Fruit fly (Drosophila melanogaster) whole organism, embryonic: Measurements from ENCODE around the gene fz.

ENCODE experiments used
- Aef1 ChIP-seq: fragments of 200-800 bp; sonication (Bioruptor generic); IDR thresholded peaks from 3 replicates; pipeline ENCODE4 v1.3.6; 2022; ENCODE audit warnings: missing biosample characterization, missing genetic modification characterization
- Antp ChIP-seq: fragments of 200-800 bp; sonication (Bioruptor generic); optimal IDR thresholded peaks from 3 replicates; lab custom pipeline; 2016; ENCODE audit warnings: missing biosample characterization, missing genetic modification characterization
- Blimp-1 ChIP-seq: fragments of 200-800 bp; sonication (Bioruptor generic); optimal IDR thresholded peaks from 3 replicates; lab custom pipeline; 2018; ENCODE audit warnings: missing biosample characterization, missing genetic modification characterization, mild to moderate bottlenecking, moderate library complexity, missing genetic modification reagents
- CG10543 ChIP-seq: fragments of 200-800 bp; sonication (Bioruptor generic); optimal IDR thresholded peaks from 3 replicates; lab custom pipeline; 2017; ENCODE audit warnings: missing biosample characterization, mild to moderate bottlenecking, missing genetic modification characterization, moderate library complexity
- CG10565 ChIP-seq: fragments of 200-800 bp; sonication (Bioruptor generic); optimal IDR thresholded peaks from 3 replicates; lab custom pipeline; 2016; ENCODE audit warnings: missing biosample characterization, mild to moderate bottlenecking, missing genetic modification characterization
- CG11560 ChIP-seq: fragments of 200-800 bp; sonication (Bioruptor generic); IDR thresholded peaks from 3 replicates; pipeline ENCODE4 v1.3.6; 2022; ENCODE audit warnings: missing biosample characterization, missing genetic modification characterization
- CG12071 ChIP-seq: fragments of 200-800 bp; sonication (Bioruptor generic); optimal IDR thresholded peaks from 3 replicates; lab custom pipeline; 2018; ENCODE audit warnings: missing biosample characterization, mild to moderate bottlenecking, missing genetic modification characterization
- CG13296 ChIP-seq: fragments of 200-800 bp; sonication (Bioruptor generic); optimal IDR thresholded peaks from 3 replicates; lab custom pipeline; 2018; ENCODE audit warnings: missing biosample characterization, mild to moderate bottlenecking, missing genetic modification characterization
- CG15011 ChIP-seq: fragments of 200-800 bp; sonication (Bioruptor generic); optimal IDR thresholded peaks from 3 replicates; lab custom pipeline; 2018; ENCODE audit warnings: missing biosample characterization, mild to moderate bottlenecking, missing genetic modification characterization
- CG15601 ChIP-seq: fragments of 200-800 bp; sonication (Bioruptor generic); optimal IDR thresholded peaks from 3 replicates; lab custom pipeline; 2019; ENCODE audit warnings: missing biosample characterization, mild to moderate bottlenecking, missing genetic modification characterization, moderate library complexity
- CG17361 ChIP-seq: fragments of 200-800 bp; sonication (Bioruptor generic); IDR thresholded peaks from 3 replicates; pipeline ENCODE4 v1.3.6; 2022; ENCODE audit warnings: missing biosample characterization, missing genetic modification characterization
- CG18599 ChIP-seq: fragments of 200-800 bp; sonication (Bioruptor generic); optimal IDR thresholded peaks from 3 replicates; lab custom pipeline; 2017; ENCODE audit warnings: missing biosample characterization, missing genetic modification characterization, mild to moderate bottlenecking, moderate library complexity, missing genetic modification reagents
- CG3281 ChIP-seq: fragments of 200-800 bp; sonication (Bioruptor generic); optimal IDR thresholded peaks from 3 replicates; lab custom pipeline; 2017; ENCODE audit warnings: missing biosample characterization, mild to moderate bottlenecking, missing genetic modification characterization
- CG34224 ChIP-seq: fragments of 200-800 bp; sonication (Bioruptor generic); IDR thresholded peaks from 3 replicates; pipeline ENCODE4 v1.3.6; 2022; ENCODE audit warnings: missing biosample characterization, missing genetic modification characterization; ENCODE audit not compliant: partially characterized antibody
- CG5180 ChIP-seq: fragments of 200-800 bp; sonication (Bioruptor generic); optimal IDR thresholded peaks from 3 replicates; lab custom pipeline; 2017; ENCODE audit warnings: missing biosample characterization, missing genetic modification characterization, mild to moderate bottlenecking, moderate library complexity, missing genetic modification reagents
- CG6654 ChIP-seq: fragments of 200-800 bp; sonication (Bioruptor generic); optimal IDR thresholded peaks from 2 replicates; lab custom pipeline; 2017; ENCODE audit warnings: missing biosample characterization, mild to moderate bottlenecking, missing genetic modification characterization
- CG7839 ChIP-seq: fragments of 200-800 bp; sonication (Bioruptor generic); optimal IDR thresholded peaks from 3 replicates; lab custom pipeline; 2018; ENCODE audit warnings: missing biosample characterization, mild to moderate bottlenecking, missing genetic modification characterization, moderate library complexity
- CG7963 ChIP-seq: fragments of 200-800 bp; sonication (Bioruptor generic); IDR thresholded peaks from 3 replicates; pipeline ENCODE4 v1.3.6; 2022; ENCODE audit warnings: missing biosample characterization, missing genetic modification characterization; ENCODE audit not compliant: partially characterized antibody
- CG8478 ChIP-seq: fragments of >200 bp; optimal IDR thresholded peaks from 2 replicates; lab custom pipeline; 2018
- CG9817 ChIP-seq: fragments of 200-800 bp; sonication (Bioruptor generic); optimal IDR thresholded peaks from 2 replicates; lab custom pipeline; 2018; ENCODE audit warnings: missing biosample characterization, mild to moderate bottlenecking, missing genetic modification characterization, moderate library complexity
- D19B ChIP-seq: fragments of 200-800 bp; sonication (Bioruptor generic); optimal IDR thresholded peaks from 2 replicates; lab custom pipeline; 2017; ENCODE audit warnings: missing biosample characterization, mild to moderate bottlenecking, missing genetic modification characterization
- E2f1 ChIP-seq: fragments of 200-800 bp; sonication (Bioruptor generic); IDR thresholded peaks from 2 replicates; pipeline ENCODE4 v1.3.6; 2022; ENCODE audit warnings: missing biosample characterization, missing genetic modification characterization
- Hand ChIP-seq: fragments of 200-800 bp; sonication (Bioruptor generic); optimal IDR thresholded peaks from 2 replicates; lab custom pipeline; 2017; ENCODE audit warnings: mild to moderate bottlenecking, missing biosample characterization, missing genetic modification reagents, missing genetic modification characterization
- Hr3 ChIP-seq: fragments of 200-800 bp; sonication (Bioruptor generic); optimal IDR thresholded peaks from 3 replicates; lab custom pipeline; 2016; ENCODE audit warnings: missing biosample characterization, missing genetic modification characterization
- Hsf ChIP-seq: fragments of 200-800 bp; sonication (Bioruptor generic); optimal IDR thresholded peaks from 3 replicates; lab custom pipeline; 2016; ENCODE audit warnings: missing biosample characterization, missing genetic modification characterization
- MESR4 ChIP-seq: fragments of 200-800 bp; sonication (Bioruptor generic); optimal IDR thresholded peaks from 2 replicates; lab custom pipeline; 2018; ENCODE audit warnings: missing biosample characterization, mild to moderate bottlenecking, missing genetic modification characterization, moderate library complexity
- NC2β ChIP-seq: fragments of 200-800 bp; sonication (Bioruptor generic); optimal IDR thresholded peaks from 2 replicates; lab custom pipeline; 2016; ENCODE audit warnings: missing biosample characterization, missing genetic modification characterization
- Sry-β ChIP-seq: fragments of 200-800 bp; sonication (Bioruptor generic); optimal IDR thresholded peaks from 2 replicates; lab custom pipeline; 2018; ENCODE audit warnings: missing biosample characterization, mild to moderate bottlenecking, missing genetic modification characterization, moderate library complexity
- YL-1 ChIP-seq: fragments of 200-800 bp; sonication (Bioruptor generic); optimal IDR thresholded peaks from 3 replicates; lab custom pipeline; 2017; ENCODE audit warnings: missing biosample characterization, mild to moderate bottlenecking, missing genetic modification characterization
- ab ChIP-seq: fragments of 200-800 bp; sonication (Bioruptor generic); optimal IDR thresholded peaks from 2 replicates; lab custom pipeline; 2016; ENCODE audit warnings: missing biosample characterization, missing genetic modification characterization
- ara ChIP-seq: fragments of 200-800 bp; sonication (Bioruptor generic); IDR thresholded peaks from 2 replicates; pipeline ENCODE4 v1.3.6; 2022; ENCODE audit warnings: missing biosample characterization, missing genetic modification characterization
- ash1 ChIP-seq: fragments of 200-800 bp; sonication (Bioruptor generic); optimal IDR thresholded peaks from 2 replicates; lab custom pipeline; 2018; ENCODE audit warnings: missing biosample characterization, mild to moderate bottlenecking, missing genetic modification characterization
- bab2 ChIP-seq: fragments of 200-800 bp; sonication (Bioruptor generic); optimal IDR thresholded peaks from 2 replicates; lab custom pipeline; 2016; ENCODE audit warnings: missing biosample characterization, missing genetic modification characterization
- br ChIP-seq: fragments of >200 bp; optimal IDR thresholded peaks from 2 replicates; lab custom pipeline; 2017
- chm ChIP-seq: fragments of 200-800 bp; sonication (Bioruptor generic); IDR thresholded peaks from 2 replicates; pipeline ENCODE4 v1.3.6; 2022; ENCODE audit warnings: missing biosample characterization, missing genetic modification characterization
- exex ChIP-seq: fragments of 200-800 bp; sonication (Bioruptor generic); optimal IDR thresholded peaks from 4 replicates; lab custom pipeline; 2018; ENCODE audit warnings: missing biosample characterization, mild to moderate bottlenecking, missing genetic modification characterization, moderate library complexity
- eyg ChIP-seq: fragments of 200-800 bp; sonication (Bioruptor generic); optimal IDR thresholded peaks from 3 replicates; lab custom pipeline; 2016; ENCODE audit warnings: missing biosample characterization, missing genetic modification characterization
- h ChIP-seq: fragments of >200 bp; optimal IDR thresholded peaks from 2 replicates; lab custom pipeline; 2017
- luna ChIP-seq: fragments of 200-800 bp; sonication (Bioruptor generic); optimal IDR thresholded peaks from 2 replicates; lab custom pipeline; 2016; ENCODE audit warnings: missing biosample characterization, missing genetic modification characterization
- nau ChIP-seq: fragments of 200-800 bp; sonication (Bioruptor generic); optimal IDR thresholded peaks from 3 replicates; lab custom pipeline; 2017; ENCODE audit warnings: missing biosample characterization, mild to moderate bottlenecking, missing genetic modification characterization, missing genetic modification reagents
- nerfin-1 ChIP-seq: fragments of 200-800 bp; sonication (Bioruptor generic); optimal IDR thresholded peaks from 3 replicates; lab custom pipeline; 2019; ENCODE audit warnings: missing biosample characterization, mild to moderate bottlenecking, missing genetic modification characterization, moderate library complexity
- prd ChIP-seq, 3 experiments: fragments of >200 bp in 2 of 3; fragments of 200-800 bp in 1 of 3; sonication (Bioruptor generic) in 1 of 3; optimal IDR thresholded peaks in 2 of 3; IDR thresholded peaks in 1 of 3; 2 replicates in 2 of 3; 3 replicates in 1 of 3; pipeline versions ENCODE4 v1.3.6 to Lab custom; 2017 to 2022; ENCODE audit warnings: missing biosample characterization in 1 of 3, missing genetic modification characterization in 1 of 3
- pros ChIP-seq: fragments of 200-800 bp; sonication (Bioruptor generic); optimal IDR thresholded peaks from 3 replicates; lab custom pipeline; 2019; ENCODE audit warnings: missing biosample characterization, mild to moderate bottlenecking, missing genetic modification characterization, moderate library complexity
- sens ChIP-seq: fragments of 200-800 bp; sonication (Bioruptor generic); peaks from one replicate; lab custom pipeline; 2016; ENCODE audit warnings: missing biosample characterization, missing genetic modification characterization
- slou ChIP-seq: fragments of 200-800 bp; sonication (Bioruptor generic); optimal IDR thresholded peaks from 3 replicates; lab custom pipeline; 2016; ENCODE audit warnings: missing biosample characterization, missing genetic modification characterization
- ttk ChIP-seq: fragments of 200-800 bp; sonication (Bioruptor generic); IDR thresholded peaks from 2 replicates; pipeline ENCODE4 v2.1.2; 2022; ENCODE audit warnings: missing biosample characterization, missing genetic modification characterization
- wor ChIP-seq: fragments of 200-800 bp; sonication (Bioruptor generic); IDR thresholded peaks from 2 replicates; pipeline ENCODE4 v1.3.6; 2022; ENCODE audit warnings: missing biosample characterization, missing genetic modification characterization
- yki ChIP-seq: fragments of >200 bp; optimal IDR thresholded peaks from 3 replicates; lab custom pipeline; 2018
- zen ChIP-seq: fragments of 200-800 bp; sonication (Bioruptor generic); optimal IDR thresholded peaks from 3 replicates; lab custom pipeline; 2018; ENCODE audit warnings: missing biosample characterization, mild to moderate bottlenecking, missing genetic modification characterization, moderate library complexity
- zf30C ChIP-seq: fragments of 200-800 bp; sonication (Bioruptor generic); optimal IDR thresholded peaks from 3 replicates; lab custom pipeline; 2018; ENCODE audit warnings: missing biosample characterization, mild to moderate bottlenecking, missing genetic modification characterization

fz gene

DNA sequence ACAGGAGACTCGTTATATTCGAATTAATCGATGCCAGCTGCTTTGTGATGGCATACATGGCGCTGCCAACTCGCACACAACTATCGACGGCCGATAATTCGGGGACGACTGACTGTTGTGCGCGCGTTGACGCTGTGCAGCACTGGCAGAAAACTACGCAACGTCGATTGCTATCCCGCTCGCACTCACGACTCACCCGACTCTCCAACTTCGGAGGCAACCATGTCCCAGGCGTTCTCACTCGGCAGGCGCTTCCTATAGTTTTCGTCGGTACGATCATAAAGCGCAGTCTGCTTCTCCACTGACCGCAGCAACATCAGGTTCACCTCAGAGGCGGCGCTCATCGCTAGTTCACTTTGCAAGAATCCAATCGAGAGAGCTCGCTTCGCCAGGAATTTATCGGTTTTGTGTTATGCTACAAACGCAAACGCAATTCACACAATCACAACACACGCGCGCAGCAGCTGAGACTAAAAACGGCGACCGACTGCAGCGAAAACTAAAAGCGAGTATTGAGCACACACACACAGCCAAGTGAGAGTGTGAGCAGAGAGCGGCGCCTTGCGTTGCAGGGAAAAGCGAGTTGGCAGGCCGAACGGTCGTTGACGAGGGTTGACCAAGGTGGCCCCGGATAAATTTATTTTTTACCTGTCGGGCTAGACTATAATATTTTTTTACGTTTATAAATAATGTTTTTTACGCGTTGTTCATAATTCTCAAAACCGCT, 135.4 kb downstream of the fz start, which contains the start of gene stwl (continued):
- TF ChIP-seq CG12071 (GFP tag; lab: Kevin White, UChicago), result no peak
- no peak; the same call in 1 of the 2 replicates for TF ChIP-seq chm (GFP tag; lab: Robert Waterston, UW)
- TF ChIP-seq CG7963 (GFP tag; lab: Robert Waterston, UW), result peak; percentile 60; the same call in 2 of the 3 replicates
- TF ChIP-seq zf30C (GFP tag; lab: Kevin White, UChicago), result peak; percentile 22
- TF ChIP-seq ash1 (GFP tag; lab: Kevin White, UChicago), result no peak
- TF ChIP-seq prd (optimal IDR thresholded peaks at IDR 0.05; lab: Kevin White, UChicago), result no peak
- TF ChIP-seq prd (GFP tag; IDR thresholded peaks at IDR 0.05; lab: Robert Waterston, UW), result peak; percentile 58
- peak; percentile 53 for TF ChIP-seq CG9817 (tag; lab: Kevin White, UChicago)
- peak; percentile 22 for TF ChIP-seq yki (lab: Kevin White, UChicago)
- no peak for TF ChIP-seq CG10543 (GFP tag; lab: Kevin White, UChicago)
- peak; percentile 47 for TF ChIP-seq bab2 (GFP tag; lab: Kevin White, UChicago)
- no peak for TF ChIP-seq slou
- TF ChIP-seq MESR4 (GFP tag; lab: Kevin White, UChicago), result peak; percentile 52
- TF ChIP-seq CG15601 (tag; lab: Kevin White, UChicago), result no peak
- no peak for TF ChIP-seq CG17361 (GFP tag; lab: Robert Waterston, UW)
- TF ChIP-seq YL-1 (GFP tag; lab: Kevin White, UChicago), result peak; percentile 28
- no peak for TF ChIP-seq CG13296
- TF ChIP-seq Blimp-1, result no peak
- no peak for TF ChIP-seq Hr3 (GFP tag; lab: Kevin White, UChicago)
- 0 out of 2 replicates have a peak, but pooled peaks have one; percentile 8 for TF ChIP-seq ara (GFP tag; lab: Robert Waterston, UW)
- TF ChIP-seq nau (GFP tag; lab: Kevin White, UChicago), result no peak
- no peak for TF ChIP-seq h (lab: Kevin White, UChicago)
- TF ChIP-seq wor (GFP tag; lab: Robert Waterston, UW), result no peak
- peak; percentile 79 for TF ChIP-seq sens (GFP tag; lab: Kevin White, UChicago)
- peak; percentile 73 for TF ChIP-seq CG34224
- peak; percentile 11 for TF ChIP-seq CG5180
- no peak for TF ChIP-seq CG3281
- peak; percentile 18; the same call in 1 of the 2 replicates for TF ChIP-seq E2f1 (GFP tag; lab: Robert Waterston, UW)
- TF ChIP-seq zen (tag; lab: Kevin White, UChicago), result peak; percentile 27
- peak; percentile 52; the same call in 2 of the 3 replicates for TF ChIP-seq CG11560 (tag; lab: Robert Waterston, UW)
- TF ChIP-seq CG15011 (GFP tag; lab: Kevin White, UChicago), result no peak
- TF ChIP-seq CG10565 (GFP tag; lab: Kevin White, UChicago), result no peak
- TF ChIP-seq exex (tag; lab: Kevin White, UChicago), result no peak
- TF ChIP-seq Sry-β (GFP tag; lab: Kevin White, UChicago), result no peak
- no peak for TF ChIP-seq br (lab: Kevin White, UChicago)
- TF ChIP-seq CG18599 (GFP tag; lab: Kevin White, UChicago), result peak; percentile 52
- no peak for TF ChIP-seq pros (GFP tag; lab: Kevin White, UChicago)
- TF ChIP-seq Aef1, result peak; percentile 36
- no peak for TF ChIP-seq Hand (GFP tag; lab: Kevin White, UChicago)
- TF ChIP-seq CG7839 (tag; lab: Kevin White, UChicago), result no peak
- peak; percentile 4 for TF ChIP-seq luna (GFP tag; lab: Kevin White, UChicago)
- no peak for TF ChIP-seq ab (GFP tag; lab: Kevin White, UChicago)
- TF ChIP-seq ttk (GFP tag; lab: Robert Waterston, UW), result peak; percentile 68
- TF ChIP-seq nerfin-1 (tag; lab: Kevin White, UChicago), result no peak
- peak; percentile 9 for TF ChIP-seq eyg (GFP tag; lab: Kevin White, UChicago)
- TF ChIP-seq NC2β (GFP tag; lab: Kevin White, UChicago), result peak; percentile 61
- TF ChIP-seq Hsf, result peak; percentile 58
- peak; percentile 31 for TF ChIP-seq CG8478
- no peak for TF ChIP-seq CG6654
- TF ChIP-seq D19B (GFP tag; lab: Kevin White, UChicago), result no peak
- peak; percentile 80 for TF ChIP-seq Antp (GFP tag; lab: Kevin White, UChicago)
